Fruit fly (Drosophila melanogaster): ENCODE data around the gene CG43232.

Gene CG43232

dm6 chr2L:6931821-6932220, at the start of gene CG43232:
Gene CG43232 (plus strand): TSS chr2L:6932121.
- no peak for TF ChIP-seq psq (optimal IDR thresholded peaks at IDR 0.05)
- no peak for TF ChIP-seq insv (optimal IDR thresholded peaks at IDR 0.05)

- TF ChIP-seq insv (optimal IDR thresholded peaks at IDR 0.05), result no peak
- no peak for TF ChIP-seq Sin3A (optimal IDR thresholded peaks at IDR 0.05)
- TF ChIP-seq Myc (optimal IDR thresholded peaks at IDR 0.05), result no peak
- TF ChIP-seq h (optimal IDR thresholded peaks at IDR 0.05), result no peak
- TF ChIP-seq ttk (optimal IDR thresholded peaks at IDR 0.05), result no peak
- no peak for TF ChIP-seq psq (optimal IDR thresholded peaks at IDR 0.05)
Measured at dm6 chr2L:6907761-6908160, 24.2 kb upstream of the CG43232 start, which contains the start of the genes Polr1F and Rat1. Gene Polr1F (minus strand): TSS chr2L:6907844. Gene Rat1 (plus strand): TSS chr2L:6908083.

- no peak for TF ChIP-seq Sin3A (optimal IDR thresholded peaks at IDR 0.05)
- TF ChIP-seq h (optimal IDR thresholded peaks at IDR 0.05), result no peak
- no peak for TF ChIP-seq Myc (optimal IDR thresholded peaks at IDR 0.05)
- no peak for TF ChIP-seq insv (optimal IDR thresholded peaks at IDR 0.05)
- no peak for TF ChIP-seq psq (optimal IDR thresholded peaks at IDR 0.05)
Measured at dm6 chr2L:6913964-6914363, 18.0 kb upstream of the CG43232 start, which contains the start of gene Wee1. Gene Wee1 (minus strand): TSS chr2L:6914138.

dm6 chr2L:6916345-6916744, 15.6 kb upstream of the CG43232 start, which contains the start of gene CG32829:
Gene CG32829 (minus strand): TSS chr2L:6916445.
- TF ChIP-seq insv (optimal IDR thresholded peaks at IDR 0.05), result no peak
- no peak for TF ChIP-seq ttk (optimal IDR thresholded peaks at IDR 0.05)
- no peak for TF ChIP-seq h (optimal IDR thresholded peaks at IDR 0.05)
- no peak for TF ChIP-seq Myc (optimal IDR thresholded peaks at IDR 0.05)

- TF ChIP-seq ttk (optimal IDR thresholded peaks at IDR 0.05), result no peak
Measured at dm6 chr2L:6918517-6919202, 13.3 kb upstream of the CG43232 start, which contains the start of gene nop5. Gene nop5 (minus strand): TSS chr2L:6918743.

dm6 chr2L:6919203-6919849, 12.6 kb upstream of the CG43232 start:
- TF ChIP-seq ttk (optimal IDR thresholded peaks at IDR 0.05) (no peak), insv (optimal IDR thresholded peaks at IDR 0.05) (no peak), Sin3A (optimal IDR thresholded peaks at IDR 0.05) (no peak), h (optimal IDR thresholded peaks at IDR 0.05) (no peak), psq (optimal IDR thresholded peaks at IDR 0.05) (no peak), Myc (optimal IDR thresholded peaks at IDR 0.05) (no peak)

- no peak for TF ChIP-seq ttk (optimal IDR thresholded peaks at IDR 0.05)
- no peak for TF ChIP-seq Sin3A (optimal IDR thresholded peaks at IDR 0.05)
- no peak for TF ChIP-seq h (optimal IDR thresholded peaks at IDR 0.05)
- TF ChIP-seq Myc (optimal IDR thresholded peaks at IDR 0.05), result no peak
- TF ChIP-seq psq (optimal IDR thresholded peaks at IDR 0.05), result no peak
- TF ChIP-seq insv (optimal IDR thresholded peaks at IDR 0.05), result no peak
Measured at dm6 chr2L:6919850-6920660, 11.9 kb upstream of the CG43232 start, which contains the start of gene x16. Gene x16 (minus strand): TSS chr2L:6920210.

dm6 chr2L:6920661-6921359, 11.1 kb upstream of the CG43232 start, which contains the start of gene Hrb27C:
Gene Hrb27C (plus strand): TSS chr2L:6920704.
- TF ChIP-seq psq (optimal IDR thresholded peaks at IDR 0.05), result no peak
- no peak for TF ChIP-seq Sin3A (optimal IDR thresholded peaks at IDR 0.05)
- TF ChIP-seq h (optimal IDR thresholded peaks at IDR 0.05), result no peak
- no peak for TF ChIP-seq Myc (optimal IDR thresholded peaks at IDR 0.05)
- TF ChIP-seq insv (optimal IDR thresholded peaks at IDR 0.05), result no peak
- TF ChIP-seq ttk (optimal IDR thresholded peaks at IDR 0.05), result no peak

dm6 chr2L:6921360-6922090, 10.4 kb upstream of the CG43232 start:
- TF ChIP-seq Myc (optimal IDR thresholded peaks at IDR 0.05) (no peak), h (optimal IDR thresholded peaks at IDR 0.05) (no peak), ttk (optimal IDR thresholded peaks at IDR 0.05) (no peak), psq (optimal IDR thresholded peaks at IDR 0.05) (no peak), insv (optimal IDR thresholded peaks at IDR 0.05) (no peak), Sin3A (optimal IDR thresholded peaks at IDR 0.05) (no peak)

dm6 chr2L:6922091-6922753, 9.7 kb upstream of the CG43232 start:
- TF ChIP-seq insv (optimal IDR thresholded peaks at IDR 0.05), result no peak
- TF ChIP-seq h (optimal IDR thresholded peaks at IDR 0.05), result no peak
- TF ChIP-seq Sin3A (optimal IDR thresholded peaks at IDR 0.05), result no peak
- no peak for TF ChIP-seq ttk (optimal IDR thresholded peaks at IDR 0.05)
- TF ChIP-seq psq (optimal IDR thresholded peaks at IDR 0.05), result no peak
- no peak for TF ChIP-seq Myc (optimal IDR thresholded peaks at IDR 0.05)

- TF ChIP-seq Myc (optimal IDR thresholded peaks at IDR 0.05), result no peak
Measured at dm6 chr2L:6925114-6925513, 6.8 kb upstream of the CG43232 start.
